Fruit fly (Drosophila melanogaster): ENCODE measurements around the gene Top2.

Top2 gene

dm6 chr2L:19439598-19440230, 13.6 kb downstream of the Top2 start (continued):
- TF ChIP-seq zen2 (GFP tag; IDR thresholded peaks at IDR 0.05; ENCODE audit: partially characterized antibody) (no peak), jing (GFP tag; optimal IDR thresholded peaks at IDR 0.05) (peak; percentile 88), Nf-YB (GFP tag; optimal IDR thresholded peaks at IDR 0.05) (peak; percentile 40), CG10209 (GFP tag; optimal IDR thresholded peaks at IDR 0.05) (peak; percentile 73), CG15479 (GFP tag; optimal IDR thresholded peaks at IDR 0.05) (no peak), HHEX (GFP tag; optimal IDR thresholded peaks at IDR 0.05) (peak; percentile 75), gce (GFP tag; IDR thresholded peaks at IDR 0.05) (0 out of 3 replicates have a peak, but pooled peaks have one; percentile 63), GATAe (GFP tag; conservative IDR thresholded peaks at IDR 0.05) (no peak), Ets65A (GFP tag) (peak; percentile 97), Asciz (GFP tag; optimal IDR thresholded peaks at IDR 0.05) (peak; percentile 68), salm (tag; optimal IDR thresholded peaks at IDR 0.05) (peak; percentile 68), sd (tag; optimal IDR thresholded peaks at IDR 0.05) (peak; percentile 89), nerfin-1 (tag; optimal IDR thresholded peaks at IDR 0.05) (peak; percentile 61), cas (GFP tag; IDR thresholded peaks at IDR 0.05) (no peak), Spps (tag; optimal IDR thresholded peaks at IDR 0.05) (no peak), CG4707 (GFP tag; optimal IDR thresholded peaks at IDR 0.05) (peak; percentile 89), CG7987 (GFP tag; optimal IDR thresholded peaks at IDR 0.05) (peak; percentile 59), Aef1 (GFP tag; IDR thresholded peaks at IDR 0.05) (peak; percentile 91), CG16813 (GFP tag; IDR thresholded peaks at IDR 0.05; ENCODE audit: partially characterized antibody) (no peak), CG30020 (tag; optimal IDR thresholded peaks at IDR 0.05) (peak; percentile 16), sisA (GFP tag; IDR thresholded peaks at IDR 0.05) (peak; percentile 73), Chrac-16 (GFP tag; optimal IDR thresholded peaks at IDR 0.05) (peak; percentile 60), NFAT (GFP tag; IDR thresholded peaks at IDR 0.05) (peak; percentile 48; the same call in 1 of the 2 replicates), mirr (GFP tag; optimal IDR thresholded peaks at IDR 0.05) (peak; percentile 78), h (optimal IDR thresholded peaks at IDR 0.05) (no peak), CG17186 (GFP tag; optimal IDR thresholded peaks at IDR 0.05) (no peak), aop (GFP tag; IDR thresholded peaks at IDR 0.05) (no peak), CG11696 (GFP tag; IDR thresholded peaks at IDR 0.05) (peak; percentile 93), CG2202 (tag; optimal IDR thresholded peaks at IDR 0.05) (peak; percentile 15), fru (optimal IDR thresholded peaks at IDR 0.05) (no peak), unc-4 (GFP tag; IDR thresholded peaks at IDR 0.05; ENCODE audit: partially characterized antibody) (no peak), vfl (GFP tag; optimal IDR thresholded peaks at IDR 0.05) (peak; percentile 44), pnt (GFP tag; optimal IDR thresholded peaks at IDR 0.05) (peak; percentile 86), CG2678 (tag; optimal IDR thresholded peaks at IDR 0.05) (peak; percentile 85), CG6654 (GFP tag; optimal IDR thresholded peaks at IDR 0.05) (peak; percentile 36), CG2199 (GFP tag; IDR thresholded peaks at IDR 0.05) (no peak), prd (optimal IDR thresholded peaks at IDR 0.05) (no peak), prd (GFP tag; IDR thresholded peaks at IDR 0.05) (peak; percentile 72), CG7963 (GFP tag; IDR thresholded peaks at IDR 0.05; ENCODE audit: partially characterized antibody) (no peak), Dll (GFP tag; IDR thresholded peaks at IDR 0.05; ENCODE audit: partially characterized antibody) (0 out of 4 replicates have a peak, but pooled peaks have one; percentile 12), tna (GFP tag; IDR thresholded peaks at IDR 0.05; ENCODE audit: partially characterized antibody) (no peak), lilli (GFP tag; optimal IDR thresholded peaks at IDR 0.05) (peak; percentile 94), Gug (GFP tag; IDR thresholded peaks at IDR 0.05) (0 out of 4 replicates have a peak, but pooled peaks have one; percentile 23), CG15073 (GFP tag; optimal IDR thresholded peaks at IDR 0.05) (no peak), CG3838 (GFP tag; optimal IDR thresholded peaks at IDR 0.05) (no peak), CG18599 (GFP tag; optimal IDR thresholded peaks at IDR 0.05) (peak; percentile 77), CG34376 (GFP tag; optimal IDR thresholded peaks at IDR 0.05) (no peak), CG42726 (GFP tag; IDR thresholded peaks at IDR 0.05; ENCODE audit: partially characterized antibody) (no peak), sima (GFP tag; optimal IDR thresholded peaks at IDR 0.05) (no peak), Dip3 (GFP tag; optimal IDR thresholded peaks at IDR 0.05) (peak; percentile 49)

Measured in whole organism, embryonic.